Fruit fly (Drosophila melanogaster) whole organism, pupa: ENCODE results near the gene CG8563.

ENCODE experiments used
- CG12605 ChIP-seq: fragments of 200-800 bp; sonication (Bioruptor generic); IDR thresholded peaks from 2 replicates; pipeline ENCODE4 v1.3.6; 2022; ENCODE audit warnings: missing biosample characterization, missing genetic modification characterization
- CG13204 ChIP-seq: fragments of 200-800 bp; sonication (Bioruptor generic); optimal IDR thresholded peaks from 2 replicates; lab custom pipeline; 2018; ENCODE audit warnings: missing biosample characterization, mild to moderate bottlenecking, missing genetic modification characterization, moderate library complexity
- CG14655 ChIP-seq: fragments of 200-800 bp; sonication (Bioruptor generic); optimal IDR thresholded peaks from 3 replicates; lab custom pipeline; 2017; ENCODE audit warnings: mild to moderate bottlenecking, missing biosample characterization, missing genetic modification reagents, missing genetic modification characterization
- CG15710 ChIP-seq: fragments of 200-800 bp; sonication (Bioruptor generic); optimal IDR thresholded peaks from 2 replicates; lab custom pipeline; 2018; ENCODE audit warnings: missing biosample characterization, mild to moderate bottlenecking, missing genetic modification characterization, moderate library complexity
- CG32121 ChIP-seq: fragments of 200-800 bp; sonication (Bioruptor generic); IDR thresholded peaks from 2 replicates; pipeline ENCODE4 v1.3.6; 2022; ENCODE audit warnings: missing biosample characterization, missing genetic modification characterization
- CG34367 ChIP-seq: fragments of 200-800 bp; sonication (Bioruptor generic); optimal IDR thresholded peaks from 2 replicates; lab custom pipeline; 2018; ENCODE audit warnings: missing biosample characterization, mild to moderate bottlenecking, missing genetic modification characterization
- CG8159 ChIP-seq: fragments of 200-800 bp; sonication (Bioruptor generic); optimal IDR thresholded peaks from 3 replicates; lab custom pipeline; 2018; ENCODE audit warnings: missing biosample characterization, mild to moderate bottlenecking, missing genetic modification characterization, moderate library complexity
- Snoo ChIP-seq: fragments of 200-800 bp; sonication (Bioruptor generic); optimal IDR thresholded peaks from 3 replicates; lab custom pipeline; 2017; ENCODE audit warnings: missing biosample characterization, mild to moderate bottlenecking, missing genetic modification characterization, inconsistent platforms
- fd96Ca ChIP-seq: fragments of 200-800 bp; sonication (Bioruptor generic); IDR thresholded peaks from 3 replicates; pipeline ENCODE4 v1.3.6; 2022; ENCODE audit warnings: missing biosample characterization, missing genetic modification characterization
- rn ChIP-seq: fragments of 200-800 bp; sonication (Bioruptor generic); IDR thresholded peaks from 2 replicates; pipeline ENCODE4 v1.3.6; 2022; ENCODE audit warnings: missing biosample characterization, missing genetic modification characterization

DNA sequence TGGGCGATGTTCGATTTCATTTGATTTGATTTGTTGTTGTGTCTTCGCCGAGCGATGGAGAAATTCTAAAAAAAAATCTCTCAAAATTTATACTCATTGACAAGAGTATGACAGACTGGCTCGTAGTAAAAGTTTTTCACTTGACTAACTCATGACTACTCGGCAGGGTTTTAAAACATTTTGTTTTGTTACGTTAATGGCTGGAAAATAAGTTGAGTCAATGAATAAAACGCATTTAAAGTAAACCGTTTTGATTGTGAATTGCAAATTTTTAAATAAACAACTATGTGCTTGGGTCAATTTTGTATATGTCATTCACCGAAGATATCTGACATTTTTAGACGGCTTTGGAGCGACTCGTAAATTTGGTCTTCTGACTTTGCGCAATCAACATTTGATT is 13.5 kb downstream of the CG8563 start, which contains the start of gene CG8560:
- TF ChIP-seq CG15710 (no peak), CG34367 (tag; lab: Kevin White, UChicago) (no peak), CG32121 (no peak), CG13204 (GFP tag; lab: Kevin White, UChicago) (no peak), rn (no peak), fd96Ca (GFP tag; lab: Robert Waterston, UW) (no peak), CG12605 (GFP tag; lab: Robert Waterston, UW) (no peak), CG8159 (tag; lab: Kevin White, UChicago) (no peak), Snoo (no peak), CG14655 (GFP tag; lab: Kevin White, UChicago) (no peak)
